Fruit fly (Drosophila melanogaster) whole organism, embryonic: Measurements from ENCODE around the gene CG17329.

Experiments
- CG10274 ChIP-seq: fragments of 200-800 bp; sonication (Bioruptor generic); optimal IDR thresholded peaks from 3 replicates; lab custom pipeline; 2017; ENCODE audit warnings: missing biosample characterization, mild to moderate bottlenecking, missing genetic modification characterization
- CG11723 ChIP-seq: fragments of 200-800 bp; sonication (Bioruptor generic); optimal IDR thresholded peaks from 2 replicates; lab custom pipeline; 2017; ENCODE audit warnings: missing biosample characterization, mild to moderate bottlenecking, missing genetic modification characterization
- CG12236 ChIP-seq: fragments of 200-800 bp; sonication (Bioruptor generic); optimal IDR thresholded peaks from 2 replicates; lab custom pipeline; 2016; ENCODE audit warnings: missing biosample characterization, missing genetic modification characterization
- CG8388 ChIP-seq: fragments of 200-800 bp; sonication (Bioruptor generic); optimal IDR thresholded peaks from 2 replicates; lab custom pipeline; 2019; ENCODE audit warnings: missing biosample characterization, mild to moderate bottlenecking, missing genetic modification characterization, moderate library complexity
- Lhr ChIP-seq: fragments of 200-800 bp; sonication (Bioruptor generic); optimal IDR thresholded peaks from 3 replicates; lab custom pipeline; 2017; ENCODE audit warnings: mild to moderate bottlenecking, missing biosample characterization, missing genetic modification reagents, missing genetic modification characterization
- so ChIP-seq: fragments of 200-800 bp; sonication (Bioruptor generic); IDR thresholded peaks from 3 replicates; pipeline ENCODE4 v1.3.6; 2022; ENCODE audit warnings: missing biosample characterization, missing genetic modification characterization

DNA sequence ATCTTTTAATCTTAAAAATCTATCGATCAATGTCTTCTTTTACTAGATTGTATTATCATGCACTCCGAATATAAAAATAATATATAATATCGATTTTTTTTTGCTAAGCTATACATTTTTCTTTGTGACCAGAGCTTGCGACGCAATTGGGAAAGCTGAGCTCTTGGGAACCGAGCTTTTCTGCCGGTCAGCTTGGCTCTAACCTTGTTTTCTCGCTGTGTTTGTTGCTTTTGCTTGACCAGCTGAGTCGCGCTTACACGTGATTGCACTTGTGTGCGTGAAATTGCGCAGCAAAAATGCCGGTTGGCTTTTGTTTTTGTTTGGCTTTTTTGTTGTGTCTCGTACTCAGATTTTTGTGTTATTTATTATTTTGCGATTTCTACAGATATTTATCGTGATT, 17.6 kb upstream of the CG17329 start:
- TF ChIP-seq CG10274 (GFP tag; lab: Kevin White, UChicago) (no peak), CG11723 (GFP tag; lab: Kevin White, UChicago) (no peak), CG12236 (no peak), CG8388 (no peak), so (GFP tag; lab: Robert Waterston, UW) (no peak), Lhr (GFP tag; lab: Kevin White, UChicago) (no peak)
